Worm (Caenorhabditis elegans): Measurements from ENCODE around the gene Y56A3A.31.
A peak's percentile ranks its signal among the peaks of the same experiment; 100 is the strongest.

Y56A3A.31 gene

ce11 chrIII:11947527-11947926, 26.8 kb upstream of the Y56A3A.31 start:
- TF ChIP-seq mcd-1 (GFP tag; IDR thresholded peaks at IDR 0.05), result no peak
- TF ChIP-seq snpc-3.4 (tag; optimal IDR thresholded peaks at IDR 0.05), result no peak
- TF ChIP-seq egl-44 (GFP tag; IDR thresholded peaks at IDR 0.05), result no peak
- TF ChIP-seq dox-1 (GFP tag; IDR thresholded peaks at IDR 0.05), result peak; percentile 53; the same call in 1 of the 2 replicates
- no peak for TF ChIP-seq F22D6.2 (tag; optimal IDR thresholded peaks at IDR 0.05)
- no peak for TF ChIP-seq cebp-1 (GFP tag; IDR thresholded peaks at IDR 0.05)
- peak; percentile 24 for TF ChIP-seq cebp-1 (tag; optimal IDR thresholded peaks at IDR 0.05)
- peak; percentile 50 for TF ChIP-seq attf-5 (GFP tag; optimal IDR thresholded peaks at IDR 0.05)
- TF ChIP-seq efl-1 (GFP tag; optimal IDR thresholded peaks at IDR 0.05), result no peak
- TF ChIP-seq unc-130 (GFP tag; optimal IDR thresholded peaks at IDR 0.05), result no peak
- no peak for TF ChIP-seq Y56A3A.18 (GFP tag; IDR thresholded peaks at IDR 0.05)
- TF ChIP-seq sptf-2 (GFP tag; optimal IDR thresholded peaks at IDR 0.05), result no peak
- peak; percentile 86 for TF ChIP-seq nhr-80 (tag; optimal IDR thresholded peaks at IDR 0.05)
- TF ChIP-seq zfh-2 (GFP tag; conservative IDR thresholded peaks at IDR 0.05), result 0 out of 2 replicates have a peak, but pooled peaks have one; percentile 22
- no peak for TF ChIP-seq K12H6.12 (tag; optimal IDR thresholded peaks at IDR 0.05)
- no peak for TF ChIP-seq T07F8.4 (tag; optimal IDR thresholded peaks at IDR 0.05)
- no peak for TF ChIP-seq xnd-1 (tag; optimal IDR thresholded peaks at IDR 0.05)
- TF ChIP-seq nfya-2 (GFP tag; IDR thresholded peaks at IDR 0.05), result no peak

- no peak for TF ChIP-seq rcor-1 (GFP tag; IDR thresholded peaks at IDR 0.05)
- no peak for TF ChIP-seq unc-62 (GFP tag; optimal IDR thresholded peaks at IDR 0.05)
- TF ChIP-seq ztf-28 (GFP tag; IDR thresholded peaks at IDR 0.05), result no peak
- no peak for TF ChIP-seq Y95B8A.8 (GFP tag; IDR thresholded peaks at IDR 0.05)
- TF ChIP-seq nfya-2 (GFP tag; IDR thresholded peaks at IDR 0.05), result no peak
- no peak for TF ChIP-seq nhr-179 (tag; optimal IDR thresholded peaks at IDR 0.05)
- no peak for TF ChIP-seq snpc-3.4 (tag; optimal IDR thresholded peaks at IDR 0.05)
- TF ChIP-seq lag-1 (GFP tag; IDR thresholded peaks at IDR 0.05), result no peak
- no peak for TF ChIP-seq ztf-3 (GFP tag; optimal IDR thresholded peaks at IDR 0.05)
- no peak for TF ChIP-seq xnd-1 (tag; optimal IDR thresholded peaks at IDR 0.05)
- TF ChIP-seq ztf-25 (GFP tag; IDR thresholded peaks at IDR 0.05), result no peak
- TF ChIP-seq mel-28 (tag; optimal IDR thresholded peaks at IDR 0.05; ENCODE audit: borderline replicate concordance), result no peak
- no peak for TF ChIP-seq B0336.3 (GFP tag; IDR thresholded peaks at IDR 0.05)
- TF ChIP-seq lsy-27 (tag; optimal IDR thresholded peaks at IDR 0.05; ENCODE audit: borderline replicate concordance, insufficient read depth), result no peak
- TF ChIP-seq Y56A3A.18 (GFP tag; IDR thresholded peaks at IDR 0.05), result no peak
- no peak for TF ChIP-seq T26A5.8 (tag; optimal IDR thresholded peaks at IDR 0.05)
- no peak for TF ChIP-seq pbrm-1 (GFP tag; IDR thresholded peaks at IDR 0.05)
- TF ChIP-seq K12H6.12 (tag; optimal IDR thresholded peaks at IDR 0.05), result no peak
- TF ChIP-seq F49E8.2 (tag; optimal IDR thresholded peaks at IDR 0.05; ENCODE audit: insufficient read depth), result no peak
These were observed 25.8 kb upstream of the Y56A3A.31 start for ce11 chrIII:11948437-11948836.

ce11 chrIII:11949276-11949879, 24.9 kb upstream of the Y56A3A.31 start:
- TF ChIP-seq nhr-179 (tag; optimal IDR thresholded peaks at IDR 0.05) (no peak), cebp-1 (GFP tag; IDR thresholded peaks at IDR 0.05) (no peak), cebp-1 (tag; optimal IDR thresholded peaks at IDR 0.05) (peak; percentile 6), nhr-80 (tag; optimal IDR thresholded peaks at IDR 0.05) (peak; percentile 22), lsl-1 (GFP tag; optimal IDR thresholded peaks at IDR 0.05) (peak; percentile 65), F33H1.4 (GFP tag; IDR thresholded peaks at IDR 0.05) (peak; percentile 10; the same call in 1 of the 2 replicates)

ce11 chrIII:11951111-11951510, 23.2 kb upstream of the Y56A3A.31 start:
- TF ChIP-seq F37B4.10 (GFP tag; IDR thresholded peaks at IDR 0.05) (0 out of 2 replicates have a peak, but pooled peaks have one; percentile 54), efl-1 (GFP tag; optimal IDR thresholded peaks at IDR 0.05) (no peak), zfh-2 (GFP tag; conservative IDR thresholded peaks at IDR 0.05) (peak; percentile 84), nfyb-1 (GFP tag; IDR thresholded peaks at IDR 0.05) (0 out of 2 replicates have a peak, but pooled peaks have one; percentile 21), ztf-26 (tag; optimal IDR thresholded peaks at IDR 0.05) (no peak), cebp-2 (GFP tag; IDR thresholded peaks at IDR 0.05) (0 out of 2 replicates have a peak, but pooled peaks have one; percentile 60), B0261.1 (tag; optimal IDR thresholded peaks at IDR 0.05) (no peak), egrh-3 (GFP tag; IDR thresholded peaks at IDR 0.05) (peak; percentile 79; the same call in 1 of the 2 replicates)
